Fruit fly (Drosophila melanogaster): Measurements from ENCODE around the gene CG14543.

CG14543 gene

dm6 chr3R:26055214-26055632 lies 1.2 kb upstream of the CG14543 start, which contains the start of gene Cmpk (continued):
- peak; percentile 61 for TF ChIP-seq CG4424 (GFP tag; optimal IDR thresholded peaks at IDR 0.05)
- peak; percentile 34 for TF ChIP-seq CG4820 (GFP tag; optimal IDR thresholded peaks at IDR 0.05)
- peak; percentile 73 for TF ChIP-seq gro (GFP tag; optimal IDR thresholded peaks at IDR 0.05)
- peak; percentile 40 for TF ChIP-seq CG8944 (GFP tag; optimal IDR thresholded peaks at IDR 0.05)
- TF ChIP-seq HLH4C (GFP tag; IDR thresholded peaks at IDR 0.05; ENCODE audit: partially characterized antibody), result no peak
- peak; percentile 69 for TF ChIP-seq Sox100B (GFP tag; optimal IDR thresholded peaks at IDR 0.05)
- TF ChIP-seq ro (GFP tag; IDR thresholded peaks at IDR 0.05), result no peak
- peak; percentile 85; the same call in 1 of the 2 replicates for TF ChIP-seq aop (GFP tag; IDR thresholded peaks at IDR 0.05)
- TF ChIP-seq Dll (GFP tag; IDR thresholded peaks at IDR 0.05; ENCODE audit: partially characterized antibody), result peak; percentile 54; the same call in 2 of the 4 replicates
- no peak for TF ChIP-seq ap (GFP tag; IDR thresholded peaks at IDR 0.05)
- TF ChIP-seq bigmax (GFP tag; optimal IDR thresholded peaks at IDR 0.05), result peak; percentile 62
- TF ChIP-seq exex (tag; optimal IDR thresholded peaks at IDR 0.05), result peak; percentile 37
- peak; percentile 82 for TF ChIP-seq CG6813 (GFP tag; optimal IDR thresholded peaks at IDR 0.05)
- TF ChIP-seq CG9727 (GFP tag; optimal IDR thresholded peaks at IDR 0.05), result peak; percentile 75
- peak; percentile 16 for TF ChIP-seq CG4854 (GFP tag; optimal IDR thresholded peaks at IDR 0.05)
- TF ChIP-seq CG17612 (GFP tag; IDR thresholded peaks at IDR 0.05), result no peak
- TF ChIP-seq gce (GFP tag; IDR thresholded peaks at IDR 0.05), result peak; percentile 75; the same call in 2 of the 3 replicates
- TF ChIP-seq CG10979 (tag; optimal IDR thresholded peaks at IDR 0.05), result peak; percentile 60
- TF ChIP-seq prd (optimal IDR thresholded peaks at IDR 0.05), result no peak
- TF ChIP-seq prd (GFP tag; IDR thresholded peaks at IDR 0.05), result peak; percentile 44; the same call in 2 of the 3 replicates
- TF ChIP-seq gem (tag; optimal IDR thresholded peaks at IDR 0.05), result peak; percentile 46
- TF ChIP-seq z (GFP tag; IDR thresholded peaks at IDR 0.05), result 0 out of 3 replicates have a peak, but pooled peaks have one; percentile 29
- TF ChIP-seq Oli (tag; optimal IDR thresholded peaks at IDR 0.05), result peak; percentile 41
- TF ChIP-seq CG9215 (GFP tag; IDR thresholded peaks at IDR 0.05), result no peak
- TF ChIP-seq CG11093 (GFP tag; IDR thresholded peaks at IDR 0.05), result no peak
- peak; percentile 81 for TF ChIP-seq CG15514 (GFP tag; optimal IDR thresholded peaks at IDR 0.05)
- TF ChIP-seq CG8281 (tag; optimal IDR thresholded peaks at IDR 0.05), result peak; percentile 14
- peak; percentile 68 for TF ChIP-seq CG2116 (GFP tag; optimal IDR thresholded peaks at IDR 0.05)
- peak; percentile 9 for TF ChIP-seq emc (GFP tag; optimal IDR thresholded peaks at IDR 0.05)
- peak; percentile 74 for TF ChIP-seq CG2875 (GFP tag; optimal IDR thresholded peaks at IDR 0.05)
- peak; percentile 77 for TF ChIP-seq BtbVII (GFP tag; optimal IDR thresholded peaks at IDR 0.05)
- no peak for TF ChIP-seq Deaf1 (tag; optimal IDR thresholded peaks at IDR 0.05)
- TF ChIP-seq odd (GFP tag; optimal IDR thresholded peaks at IDR 0.05), result peak; percentile 81
- TF ChIP-seq Aef1 (GFP tag; IDR thresholded peaks at IDR 0.05), result peak; percentile 12; the same call in 1 of the 3 replicates
- TF ChIP-seq tup (GFP tag; optimal IDR thresholded peaks at IDR 0.05), result peak; percentile 46
- peak; percentile 87 for TF ChIP-seq lbe (GFP tag; optimal IDR thresholded peaks at IDR 0.05)
- peak; percentile 37; the same call in 1 of the 2 replicates for TF ChIP-seq lmd (GFP tag; IDR thresholded peaks at IDR 0.05)
- TF ChIP-seq lab (GFP tag; optimal IDR thresholded peaks at IDR 0.05), result peak; percentile 92
- TF ChIP-seq phol (tag; optimal IDR thresholded peaks at IDR 0.05), result peak; percentile 68
- peak; percentile 68; the same call in 1 of the 2 replicates for TF ChIP-seq bbx (GFP tag; IDR thresholded peaks at IDR 0.05; ENCODE audit: partially characterized antibody)
- TF ChIP-seq Nf-YB (GFP tag; optimal IDR thresholded peaks at IDR 0.05), result peak; percentile 62
- peak; percentile 45; the same call in 1 of the 2 replicates for TF ChIP-seq HLH3B (GFP tag; IDR thresholded peaks at IDR 0.05)
- peak; percentile 90 for TF ChIP-seq CG12659 (GFP tag; optimal IDR thresholded peaks at IDR 0.05)
- no peak for TF ChIP-seq dan (GFP tag; IDR thresholded peaks at IDR 0.05)
- peak; percentile 74 for TF ChIP-seq pzg (GFP tag; optimal IDR thresholded peaks at IDR 0.05)
- peak; percentile 84 for TF ChIP-seq Meics (GFP tag; optimal IDR thresholded peaks at IDR 0.05)
- no peak for TF ChIP-seq Sin3A (optimal IDR thresholded peaks at IDR 0.05)
- peak; percentile 80 for TF ChIP-seq nom (GFP tag; optimal IDR thresholded peaks at IDR 0.05)
- peak; percentile 41 for TF ChIP-seq CG8388 (GFP tag; optimal IDR thresholded peaks at IDR 0.05)
- TF ChIP-seq Lhr (GFP tag; optimal IDR thresholded peaks at IDR 0.05), result peak; percentile 39
